Fruit fly (Drosophila melanogaster) Kc167 (cell line): ENCODE data around the gene CG15130.
"Not testable (repeated sequence)": the region's sequence is repeated elsewhere in the genome, so short reads cannot be mapped to it uniquely, and the experiment has no call there.

Source experiments
- Myc ChIP-seq: fragments of >200 bp; optimal IDR thresholded peaks from 2 replicates; lab custom pipeline; 2017; ENCODE audit warnings: missing external identifiers
- Sin3A ChIP-seq: fragments of >200 bp; optimal IDR thresholded peaks from 2 replicates; lab custom pipeline; 2018; ENCODE audit warnings: missing external identifiers
- h ChIP-seq: fragments of >200 bp; optimal IDR thresholded peaks from 3 replicates; lab custom pipeline; 2018; ENCODE audit warnings: missing external identifiers
- insv ChIP-seq: fragments of >200 bp; optimal IDR thresholded peaks from 3 replicates; lab custom pipeline; 2018; ENCODE audit warnings: missing external identifiers
- psq ChIP-seq: fragments of >200 bp; optimal IDR thresholded peaks from 2 replicates; lab custom pipeline; 2017; ENCODE audit warnings: missing external identifiers
- ttk ChIP-seq: sonication (Bioruptor generic); optimal IDR thresholded peaks from 2 replicates; lab custom pipeline; 2017; ENCODE audit warnings: missing external identifiers

Gene CG15130

DNA sequence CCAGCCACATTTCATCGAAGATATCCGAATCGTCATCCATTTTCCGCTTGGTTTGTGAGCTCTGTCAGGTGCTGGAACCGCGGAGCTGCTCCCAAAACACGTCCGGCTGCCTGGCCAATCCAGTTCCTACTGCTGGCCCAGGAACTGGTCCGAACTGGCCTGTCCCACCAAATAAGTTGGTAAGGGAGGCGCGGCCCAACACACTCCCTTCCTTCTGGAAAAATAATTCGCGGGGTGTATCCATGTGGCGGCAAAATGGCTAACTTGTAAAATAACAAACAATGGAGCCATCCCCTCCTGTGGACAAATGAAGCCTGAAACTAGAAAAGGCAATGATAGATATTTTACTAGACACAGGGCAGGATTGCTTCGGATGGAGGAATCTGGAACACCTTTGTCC is at the start of gene CG15130:
Gene CG15130, minus strand, starts transcription at position 101 of the 400 bp plus-strand sequence.
- no peak for TF ChIP-seq Sin3A

DNA sequence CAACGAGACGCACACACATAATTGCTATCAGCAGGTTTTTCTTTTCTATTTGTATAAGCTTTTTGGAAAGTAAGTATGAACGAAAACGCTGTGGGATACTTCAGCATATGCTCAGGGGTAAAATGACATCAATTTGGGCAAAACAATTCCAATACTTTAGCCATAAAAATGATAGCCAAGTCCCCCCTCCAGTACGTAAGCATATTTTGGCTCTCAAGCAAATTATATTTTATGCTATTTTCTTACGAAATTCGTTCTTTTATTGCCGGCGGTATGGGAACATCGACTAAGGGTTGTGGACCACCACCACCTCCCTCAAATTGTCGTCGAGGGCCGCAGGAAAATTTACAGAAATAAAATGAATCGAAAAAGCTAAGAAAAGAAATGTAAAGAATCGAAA is 48.8 kb upstream of the CG15130 start, which contains the start of gene CG43233:
Gene CG43233, minus strand, starts transcription at position 101 of the 400 bp plus-strand sequence.
- no peak for TF ChIP-seq ttk (lab: Kevin White, UChicago)
- no peak for TF ChIP-seq Sin3A
- TF ChIP-seq h (lab: Kevin White, UChicago), result no peak
- TF ChIP-seq insv (lab: Kevin White, UChicago), result no peak
- no peak for TF ChIP-seq psq (lab: Kevin White, UChicago)
- no peak for TF ChIP-seq Myc (lab: Kevin White, UChicago)

DNA sequence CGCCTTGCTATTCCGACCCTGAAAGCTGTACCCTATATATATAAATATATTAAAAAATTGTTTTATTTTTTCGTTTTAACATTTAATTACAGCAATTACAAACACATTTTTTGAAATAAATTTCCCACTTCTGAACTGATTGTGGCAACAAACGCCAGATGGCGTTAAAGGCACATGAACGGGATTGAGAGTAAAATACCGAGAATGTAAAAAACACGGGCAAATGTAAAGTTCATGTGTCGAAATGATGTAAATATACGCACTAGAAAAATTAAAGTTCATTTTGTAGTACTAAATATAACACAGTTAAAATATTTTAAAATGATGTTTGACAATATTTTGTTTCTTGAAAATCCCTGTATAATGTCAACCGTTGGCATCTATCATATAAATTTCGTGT is 39.9 kb upstream of the CG15130 start:
- TF ChIP-seq Sin3A, result no peak

DNA sequence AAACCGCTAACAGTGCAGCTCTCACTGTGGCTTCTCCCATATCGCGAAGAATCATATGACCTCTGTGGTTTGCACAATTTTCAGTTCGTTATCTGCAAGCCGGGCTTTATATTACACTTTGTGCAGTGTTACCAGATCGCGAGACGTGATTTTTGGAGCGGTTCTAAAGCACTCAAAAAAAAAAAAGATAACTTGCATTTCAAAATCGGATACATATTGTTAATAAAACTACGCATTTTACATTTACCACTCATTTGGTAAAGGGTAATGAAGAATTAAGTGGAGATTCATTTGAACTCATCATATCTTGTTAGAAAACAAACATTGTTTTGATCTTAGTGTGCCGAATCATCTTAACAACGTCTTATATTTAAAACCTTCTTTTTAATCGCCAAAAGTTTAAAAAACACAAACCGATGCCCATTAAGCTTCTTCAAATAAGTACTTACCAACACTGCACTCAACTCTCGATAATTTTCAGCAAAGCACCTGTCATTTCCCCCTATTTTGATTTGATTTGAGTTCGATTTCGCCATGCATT is 38.9 kb upstream of the CG15130 start, which contains the start of gene CG2493:
Gene CG2493, minus strand, starts transcription at position 129 of the 541 bp plus-strand sequence.
- no peak for TF ChIP-seq psq (lab: Kevin White, UChicago)
- TF ChIP-seq insv (lab: Kevin White, UChicago), result no peak
- TF ChIP-seq ttk (lab: Kevin White, UChicago), result no peak
- TF ChIP-seq Sin3A, result no peak
- TF ChIP-seq Myc (lab: Kevin White, UChicago), result no peak
- no peak for TF ChIP-seq h (lab: Kevin White, UChicago)

DNA sequence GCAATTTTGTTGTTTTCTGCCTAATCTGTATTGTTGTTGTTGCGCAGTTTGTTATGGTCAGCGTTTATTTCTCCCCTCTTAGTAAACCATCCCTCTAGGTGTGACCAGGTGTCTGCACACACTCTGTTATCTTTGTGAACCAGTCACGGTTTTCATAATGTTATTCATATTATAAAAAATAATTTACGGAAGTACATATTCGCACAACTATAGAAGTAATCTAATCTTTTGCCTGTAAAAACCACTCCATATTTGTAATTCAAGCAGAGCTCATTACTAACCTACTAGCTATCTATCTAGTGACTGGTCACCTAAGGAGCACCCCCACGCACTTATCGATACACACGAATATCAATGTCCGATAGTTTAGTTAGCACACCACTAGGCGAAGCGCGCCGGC is 34.5 kb upstream of the CG15130 start, which contains the start of the genes CG18858 and Cdc23:
Gene CG18858, minus strand, starts transcription at position 101 of the 400 bp plus-strand sequence.
Gene Cdc23, plus strand, starts transcription at position 368 of the 400 bp plus-strand sequence.
- not testable (repeated sequence) for TF ChIP-seq h, Myc, psq (lab: Kevin White, UChicago)

DNA sequence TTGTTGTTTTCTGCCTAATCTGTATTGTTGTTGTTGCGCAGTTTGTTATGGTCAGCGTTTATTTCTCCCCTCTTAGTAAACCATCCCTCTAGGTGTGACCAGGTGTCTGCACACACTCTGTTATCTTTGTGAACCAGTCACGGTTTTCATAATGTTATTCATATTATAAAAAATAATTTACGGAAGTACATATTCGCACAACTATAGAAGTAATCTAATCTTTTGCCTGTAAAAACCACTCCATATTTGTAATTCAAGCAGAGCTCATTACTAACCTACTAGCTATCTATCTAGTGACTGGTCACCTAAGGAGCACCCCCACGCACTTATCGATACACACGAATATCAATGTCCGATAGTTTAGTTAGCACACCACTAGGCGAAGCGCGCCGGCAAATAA is 25.4 kb upstream of the CG15130 start, which contains the start of the genes CG31683 and CG31687:
Gene CG31683, minus strand, starts transcription at position 101 of the 400 bp plus-strand sequence.
Gene CG31687, plus strand, starts transcription at position 362 of the 400 bp plus-strand sequence.
- not testable (repeated sequence) for TF ChIP-seq insv, ttk, h (lab: Kevin White, UChicago)

DNA sequence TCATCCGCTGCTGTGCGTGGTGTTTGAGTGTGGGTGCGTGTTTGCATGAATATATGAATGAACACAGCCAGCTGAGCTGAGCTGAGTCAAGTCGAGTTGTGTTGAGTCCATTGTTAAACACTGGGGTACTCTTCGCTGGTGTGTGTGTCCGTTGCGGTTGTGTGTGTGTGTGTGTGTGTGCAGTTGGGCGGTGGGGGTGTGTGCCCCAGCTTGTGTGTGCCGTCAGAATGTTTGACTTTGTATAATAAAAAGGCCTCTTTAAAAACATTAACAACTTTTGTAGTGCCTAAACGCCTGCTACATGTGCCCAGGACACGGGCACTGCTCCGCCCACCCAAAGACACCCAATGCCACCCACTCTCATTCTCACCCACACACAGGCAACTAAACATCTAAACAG is 14.0 kb upstream of the CG15130 start:
- TF ChIP-seq Myc (lab: Kevin White, UChicago) (no peak), ttk (lab: Kevin White, UChicago) (no peak), psq (lab: Kevin White, UChicago) (no peak), insv (lab: Kevin White, UChicago) (no peak), h (lab: Kevin White, UChicago) (no peak), Sin3A (no peak)

DNA sequence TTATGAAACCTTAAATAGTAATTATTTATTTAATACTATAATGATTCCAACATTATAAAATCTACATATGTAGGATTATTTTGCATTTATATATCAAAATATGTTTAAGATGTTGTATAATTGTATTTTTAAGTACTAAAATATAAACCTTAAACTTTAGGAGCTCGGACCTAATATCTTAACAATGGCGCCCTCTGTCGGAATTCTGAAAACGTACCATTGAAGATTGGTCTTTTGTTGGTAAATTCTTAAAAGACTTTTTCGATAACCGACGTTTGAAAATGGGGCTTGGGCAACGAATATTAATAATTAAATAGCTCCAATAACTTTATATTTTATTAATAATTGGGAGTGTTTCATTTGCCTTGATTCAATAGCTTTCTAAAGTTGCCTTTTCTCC is 13.4 kb upstream of the CG15130 start:
- TF ChIP-seq ttk (lab: Kevin White, UChicago) (no peak), h (lab: Kevin White, UChicago) (no peak), psq (lab: Kevin White, UChicago) (no peak), Sin3A (no peak), insv (lab: Kevin White, UChicago) (no peak), Myc (lab: Kevin White, UChicago) (no peak)

DNA sequence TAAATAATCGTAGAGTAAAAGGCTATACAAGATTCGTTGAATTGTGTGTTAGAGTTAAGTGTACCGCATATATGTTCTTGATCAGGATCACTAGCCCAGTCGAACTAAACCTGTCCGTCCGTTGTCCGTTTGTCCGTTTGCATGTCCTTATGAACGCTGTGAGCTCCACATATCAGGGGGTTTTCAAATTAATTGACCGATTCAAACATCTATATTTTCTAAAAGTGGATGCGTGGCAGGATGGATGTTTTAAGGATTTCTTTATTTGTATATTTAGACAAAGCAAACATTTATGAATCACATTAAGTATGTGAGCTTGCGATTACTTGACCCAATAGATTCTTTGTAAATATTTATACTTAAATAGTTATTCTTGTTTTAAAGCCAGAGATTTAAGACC is 10.7 kb upstream of the CG15130 start:
- no peak for TF ChIP-seq insv (lab: Kevin White, UChicago)
- TF ChIP-seq Sin3A, result no peak
- no peak for TF ChIP-seq psq (lab: Kevin White, UChicago)
- TF ChIP-seq ttk (lab: Kevin White, UChicago), result no peak
- TF ChIP-seq Myc (lab: Kevin White, UChicago), result no peak
- no peak for TF ChIP-seq h (lab: Kevin White, UChicago)

DNA sequence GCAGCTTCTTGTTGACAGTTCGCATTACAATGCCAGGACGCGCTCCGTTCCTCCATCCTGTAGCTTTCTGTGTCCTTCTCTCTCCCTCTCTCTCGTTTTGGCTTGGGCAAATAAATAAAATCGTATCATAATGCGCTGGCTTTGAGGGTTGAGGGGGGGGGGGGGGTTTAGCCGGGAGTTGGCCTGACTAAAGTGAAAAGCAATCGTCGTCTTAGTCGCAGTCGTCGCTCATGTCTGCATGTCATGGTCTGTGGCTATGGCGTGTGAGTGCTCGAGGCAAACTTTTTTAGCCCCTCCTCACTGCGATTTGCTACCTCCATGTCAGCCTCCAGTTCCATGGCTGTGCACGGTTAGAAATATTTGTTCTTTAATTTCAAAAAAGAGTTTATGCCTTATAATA is 10.3 kb upstream of the CG15130 start:
- no peak for TF ChIP-seq psq (lab: Kevin White, UChicago)
- TF ChIP-seq ttk (lab: Kevin White, UChicago), result no peak
- no peak for TF ChIP-seq h (lab: Kevin White, UChicago)
- TF ChIP-seq Sin3A, result no peak
- no peak for TF ChIP-seq Myc (lab: Kevin White, UChicago)
- TF ChIP-seq insv (lab: Kevin White, UChicago), result no peak

DNA sequence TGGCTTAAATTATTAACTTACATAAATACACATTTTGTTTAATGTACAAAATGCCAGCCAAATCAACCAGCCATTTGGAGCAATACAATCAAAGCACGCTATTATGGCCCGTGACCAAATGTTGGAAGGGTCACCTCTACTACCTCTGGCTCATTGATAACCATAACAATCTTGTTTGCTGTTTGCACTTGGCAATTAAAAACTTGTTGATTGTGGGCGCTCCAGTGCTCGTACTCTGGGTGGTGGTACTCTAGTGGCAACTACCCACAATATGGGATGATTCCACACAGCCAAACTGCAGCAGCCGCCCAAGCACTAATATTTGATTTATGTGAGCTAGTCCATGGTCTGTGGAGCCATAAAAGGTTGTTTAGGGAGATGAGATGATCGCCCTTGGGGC is 6.8 kb upstream of the CG15130 start:
- TF ChIP-seq psq (lab: Kevin White, UChicago), result no peak
- no peak for TF ChIP-seq insv (lab: Kevin White, UChicago)
- TF ChIP-seq Sin3A, result no peak
- TF ChIP-seq h (lab: Kevin White, UChicago), result no peak
- TF ChIP-seq ttk (lab: Kevin White, UChicago), result no peak
- no peak for TF ChIP-seq Myc (lab: Kevin White, UChicago)

DNA sequence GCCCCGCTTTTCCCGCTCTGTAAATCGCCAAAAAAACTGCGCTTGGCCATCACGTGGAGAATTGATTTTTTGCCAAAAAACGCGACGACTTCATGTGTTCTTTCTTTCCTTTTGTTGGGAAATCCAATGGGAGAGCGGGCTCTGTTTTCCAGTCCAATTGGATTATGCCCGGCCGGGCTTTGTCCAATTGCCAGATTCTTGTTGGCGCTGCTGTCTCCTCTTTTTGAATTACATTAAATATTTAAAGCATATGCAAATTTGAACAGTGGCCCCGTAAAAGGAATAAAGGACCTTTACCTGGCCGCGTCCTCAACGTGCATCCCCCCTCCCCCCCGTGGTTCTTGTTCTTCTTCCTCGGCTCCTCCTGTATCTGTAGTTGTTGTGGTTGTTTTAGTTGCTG is 5.0 kb upstream of the CG15130 start:
- TF ChIP-seq psq (lab: Kevin White, UChicago) (no peak), Myc (lab: Kevin White, UChicago) (no peak), ttk (lab: Kevin White, UChicago) (no peak), Sin3A (no peak), insv (lab: Kevin White, UChicago) (no peak), h (lab: Kevin White, UChicago) (no peak)
